Worm (Caenorhabditis elegans) whole organism, young adult: ENCODE results near the gene smim-14.

Experiments
- B0035.1 ChIP-seq: sonication (generic microtip); optimal IDR thresholded peaks from 2 replicates; lab custom pipeline; 2016; ENCODE audit warnings: missing genetic modification characterization, mild to moderate bottlenecking, missing compliant biosample characterization, missing genotype, missing genetic modification reagents
- B0261.1 ChIP-seq: sonication (generic microtip); optimal IDR thresholded peaks from 2 replicates; lab custom pipeline; 2016; ENCODE audit warnings: mild to moderate bottlenecking, missing genetic modification characterization, moderate library complexity, missing compliant biosample characterization
- D2030.7 ChIP-seq: fragments of 200-800 bp; sonication (Bioruptor generic); IDR thresholded peaks from 2 replicates; pipeline ENCODE4 v1.3.6; 2022; ENCODE audit warnings: missing genetic modification reagents, missing genetic modification characterization, missing compliant biosample characterization
- F33H1.4 ChIP-seq: fragments of 200-800 bp; sonication (Bioruptor generic); IDR thresholded peaks from 2 replicates; pipeline ENCODE4 v1.3.6; 2022; ENCODE audit warnings: missing genetic modification reagents, missing genetic modification characterization, missing compliant biosample characterization
- F37B4.10 ChIP-seq: fragments of 200-800 bp; sonication (Bioruptor generic); IDR thresholded peaks from 2 replicates; pipeline ENCODE4 v1.3.6; 2022; ENCODE audit warnings: missing genetic modification characterization, missing compliant biosample characterization
- F49E8.2 ChIP-seq: sonication (generic microtip); optimal IDR thresholded peaks from 3 replicates; lab custom pipeline; 2017; ENCODE audit warnings: missing genetic modification characterization, mild to moderate bottlenecking, missing compliant biosample characterization, antibody characterized with exemption, moderate library complexity; ENCODE audit not compliant: insufficient read depth
- F52B5.7 ChIP-seq: sonication (generic microtip); optimal IDR thresholded peaks from 2 replicates; lab custom pipeline; 2016; ENCODE audit warnings: mild to moderate bottlenecking, missing genetic modification characterization, missing compliant biosample characterization
- K12H6.12 ChIP-seq: fragments of 200-800 bp; sonication (Bioruptor generic); optimal IDR thresholded peaks from 2 replicates; lab custom pipeline; 2018; ENCODE audit warnings: mild to moderate bottlenecking, missing genetic modification characterization, missing compliant biosample characterization
- Y56A3A.18 ChIP-seq: fragments of 200-800 bp; sonication (Bioruptor generic); IDR thresholded peaks from 2 replicates; pipeline ENCODE4 v1.3.6; 2022; ENCODE audit warnings: missing genetic modification reagents, missing genetic modification characterization, missing compliant biosample characterization
- aptf-3 ChIP-seq: fragments of 200-800 bp; sonication (Bioruptor generic); IDR thresholded peaks from 2 replicates; pipeline ENCODE4 v1.3.6; 2022; ENCODE audit warnings: missing genetic modification characterization, missing compliant biosample characterization
- attf-3 ChIP-seq: fragments of 200-800 bp; sonication (Bioruptor generic); conservative IDR thresholded peaks from 2 replicates; pipeline ENCODE4 v1.3.6; 2022; ENCODE audit warnings: missing genetic modification reagents, missing genetic modification characterization, missing compliant biosample characterization
- attf-5 ChIP-seq: fragments of 200-800 bp; sonication (Bioruptor generic); optimal IDR thresholded peaks from 2 replicates; lab custom pipeline; 2018; ENCODE audit warnings: mild to moderate bottlenecking, missing genetic modification characterization, missing compliant biosample characterization
- attf-6 ChIP-seq: fragments of 200-800 bp; sonication (Bioruptor generic); IDR thresholded peaks from 2 replicates; pipeline ENCODE4 v1.3.6; 2022; ENCODE audit warnings: missing genetic modification reagents, missing genetic modification characterization, missing compliant biosample characterization
- bed-2 ChIP-seq: fragments of 200-800 bp; sonication (Bioruptor generic); IDR thresholded peaks from 2 replicates; pipeline ENCODE4 v1.3.6; 2022; ENCODE audit warnings: missing genetic modification reagents, missing genetic modification characterization, missing compliant biosample characterization
- ccch-3 ChIP-seq: fragments of 200-800 bp; sonication (Bioruptor generic); optimal IDR thresholded peaks from 2 replicates; lab custom pipeline; 2018; ENCODE audit warnings: mild to moderate bottlenecking, missing genetic modification characterization, missing compliant biosample characterization
- cebp-1 ChIP-seq, 2 experiments: fragments of 200-800 bp in 1 of 2; sonication (Bioruptor generic) in 1 of 2; sonication (generic microtip) in 1 of 2; IDR thresholded peaks in 1 of 2; optimal IDR thresholded peaks in 1 of 2; 2 replicates each; pipeline versions ENCODE4 v1.3.6 to Lab custom; 2017 to 2022; ENCODE audit warnings: missing compliant biosample characterization in 2 of 2, missing genetic modification characterization in 2 of 2, mild to moderate bottlenecking in 1 of 2, missing genetic modification reagents in 1 of 2, moderate library complexity in 1 of 2
- ceh-100 ChIP-seq: fragments of 200-800 bp; sonication (Bioruptor generic); IDR thresholded peaks from 2 replicates; pipeline ENCODE4 v1.3.6; 2022; ENCODE audit warnings: missing genetic modification reagents, missing genetic modification characterization, missing compliant biosample characterization
- ceh-40 ChIP-seq: fragments of 200-800 bp; sonication (Bioruptor generic); IDR thresholded peaks from 2 replicates; pipeline ENCODE4 v1.3.6; 2022; ENCODE audit warnings: missing genetic modification characterization, missing compliant biosample characterization
- ceh-79 ChIP-seq: sonication (generic microtip); optimal IDR thresholded peaks from 2 replicates; lab custom pipeline; 2017; ENCODE audit warnings: mild to moderate bottlenecking, missing genetic modification characterization, missing compliant biosample characterization
- dox-1 ChIP-seq: fragments of 200-800 bp; sonication (Bioruptor generic); IDR thresholded peaks from 2 replicates; pipeline ENCODE4 v1.3.6; 2022; ENCODE audit warnings: missing genetic modification reagents, missing genetic modification characterization, missing compliant biosample characterization
- dpl-1 ChIP-seq: fragments of 150-350 bp; optimal IDR thresholded peaks from 2 replicates; lab custom pipeline; 2014; ENCODE audit warnings: missing biosample characterization, missing genetic modification reagents, missing genetic modification characterization
- egrh-3 ChIP-seq: fragments of 200-800 bp; sonication (Bioruptor generic); IDR thresholded peaks from 2 replicates; pipeline ENCODE4 v1.3.6; 2022; ENCODE audit warnings: missing genetic modification reagents, missing genetic modification characterization, missing compliant biosample characterization
- ekl-4 ChIP-seq: fragments of 200-800 bp; sonication (Bioruptor generic); IDR thresholded peaks from 2 replicates; pipeline ENCODE4 v1.3.6; 2022; ENCODE audit warnings: missing genetic modification reagents, missing genetic modification characterization, missing compliant biosample characterization
- ets-4 ChIP-seq: fragments of 200-800 bp; sonication (Bioruptor generic); optimal IDR thresholded peaks from 2 replicates; lab custom pipeline; 2018; ENCODE audit warnings: mild to moderate bottlenecking, missing genetic modification characterization, missing compliant biosample characterization
- fkh-3 ChIP-seq: sonication (generic microtip); optimal IDR thresholded peaks from 2 replicates; lab custom pipeline; 2016; ENCODE audit warnings: mild to moderate bottlenecking, missing genetic modification characterization, missing compliant biosample characterization
- gei-17 ChIP-seq: fragments of 200-800 bp; sonication (Bioruptor generic); optimal IDR thresholded peaks from 2 replicates; lab custom pipeline; 2018; ENCODE audit warnings: mild to moderate bottlenecking, missing genetic modification characterization, missing compliant biosample characterization
- him-1 ChIP-seq: sonication (generic microtip); optimal IDR thresholded peaks from 2 replicates; lab custom pipeline; 2016; ENCODE audit warnings: missing genotype, missing genetic modification reagents, missing genetic modification characterization, missing compliant biosample characterization
- hlh-26 ChIP-seq: fragments of 200-800 bp; sonication (Bioruptor generic); conservative IDR thresholded peaks from 2 replicates; pipeline ENCODE4 v1.3.6; 2022; ENCODE audit warnings: missing genetic modification reagents, missing genetic modification characterization, missing compliant biosample characterization
- hmg-20 ChIP-seq: fragments of 200-800 bp; sonication (Bioruptor generic); IDR thresholded peaks from 2 replicates; pipeline ENCODE4 v1.3.6; 2022; ENCODE audit warnings: missing genetic modification reagents, missing genetic modification characterization, missing compliant biosample characterization
- hrde-1 ChIP-seq: sonication (generic microtip); optimal IDR thresholded peaks from 2 replicates; lab custom pipeline; 2016; ENCODE audit warnings: missing genetic modification characterization, mild to moderate bottlenecking, missing compliant biosample characterization, moderate library complexity, missing genotype, missing genetic modification reagents, borderline replicate concordance
- let-607 ChIP-seq, 2 experiments: fragments of 200-800 bp in 1 of 2; sonication (Bioruptor generic) in 1 of 2; sonication (generic microtip) in 1 of 2; optimal IDR thresholded peaks; 2 replicates each; lab custom pipeline; 2016 to 2018; ENCODE audit warnings: mild to moderate bottlenecking in 2 of 2, missing compliant biosample characterization in 2 of 2, missing genetic modification characterization in 2 of 2, moderate library complexity in 2 of 2, missing genotype in 1 of 2
- lir-1 ChIP-seq: fragments of 200-800 bp; sonication (Bioruptor generic); conservative IDR thresholded peaks from 2 replicates; pipeline ENCODE4 v1.3.6; 2022; ENCODE audit warnings: missing genetic modification reagents, missing genetic modification characterization, missing compliant biosample characterization
- mxl-1 ChIP-seq: sonication (generic microtip); optimal IDR thresholded peaks from 2 replicates; lab custom pipeline; 2016; ENCODE audit warnings: missing genetic modification characterization, missing compliant biosample characterization
- nfya-1 ChIP-seq: sonication (generic microtip); optimal IDR thresholded peaks from 2 replicates; lab custom pipeline; 2017; ENCODE audit warnings: antibody characterized with exemption, missing compliant biosample characterization, missing genetic modification characterization, borderline replicate concordance; ENCODE audit not compliant: insufficient read depth
- nfya-2 ChIP-seq: fragments of 200-800 bp; sonication (Bioruptor generic); IDR thresholded peaks from 2 replicates; pipeline ENCODE4 v1.3.6; 2022; ENCODE audit warnings: missing genetic modification reagents, missing genetic modification characterization, missing compliant biosample characterization
- nhr-179 ChIP-seq: sonication (generic microtip); optimal IDR thresholded peaks from 2 replicates; lab custom pipeline; 2016; ENCODE audit warnings: mild to moderate bottlenecking, missing genetic modification characterization, missing compliant biosample characterization
- nhr-80 ChIP-seq: sonication (generic microtip); optimal IDR thresholded peaks from 2 replicates; lab custom pipeline; 2016; ENCODE audit warnings: missing genetic modification characterization, missing compliant biosample characterization
- repo-1 ChIP-seq: sonication (generic microtip); optimal IDR thresholded peaks from 2 replicates; lab custom pipeline; 2017; ENCODE audit warnings: mild to moderate bottlenecking, missing genetic modification characterization, missing compliant biosample characterization
- rpc-1 ChIP-seq, 2 experiments: fragments of 150-350 bp in 1 of 2; sonication (generic microtip) in 1 of 2; optimal IDR thresholded peaks; 2 replicates each; lab custom pipeline; 2014 to 2018; ENCODE audit warnings: missing biosample characterization in 1 of 2, missing genetic modification characterization in 1 of 2, missing genetic modification reagents in 1 of 2, missing genotype in 1 of 2
- snpc-1.1 ChIP-seq: sonication (generic microtip); optimal IDR thresholded peaks from 2 replicates; lab custom pipeline; 2017; ENCODE audit warnings: missing genetic modification characterization, mild to moderate bottlenecking, missing compliant biosample characterization, antibody characterized with exemption, moderate library complexity, missing genotype, missing genetic modification reagents; ENCODE audit not compliant: insufficient read depth
- tbx-9 ChIP-seq: sonication (generic microtip); optimal IDR thresholded peaks from 2 replicates; lab custom pipeline; 2016; ENCODE audit warnings: borderline replicate concordance, missing genetic modification characterization, inconsistent platforms, missing compliant biosample characterization
- tlf-1 ChIP-seq: fragments of 200-800 bp; sonication (Bioruptor generic); optimal IDR thresholded peaks from 2 replicates; lab custom pipeline; 2018; ENCODE audit warnings: mild to moderate bottlenecking, missing genetic modification characterization, missing compliant biosample characterization
- unc-130 ChIP-seq: sonication (generic microtip); optimal IDR thresholded peaks from 2 replicates; lab custom pipeline; 2016; ENCODE audit warnings: missing genetic modification reagents, missing genetic modification characterization, missing compliant biosample characterization
- zim-3 ChIP-seq: sonication (generic microtip); optimal IDR thresholded peaks from 2 replicates; lab custom pipeline; 2017; ENCODE audit warnings: mild to moderate bottlenecking, missing genetic modification characterization, moderate library complexity, missing compliant biosample characterization
- ztf-25 ChIP-seq: fragments of 200-800 bp; sonication (Bioruptor generic); IDR thresholded peaks from 2 replicates; pipeline ENCODE4 v1.3.6; 2022; ENCODE audit warnings: missing genetic modification reagents, missing genetic modification characterization, missing compliant biosample characterization

smim-14 gene

ce11 chrIII:3503286-3503685 is 33.7 kb upstream of the smim-14 start, which contains the start of gene rpl-16 (continued):
- TF ChIP-seq nhr-80 (tag; lab: Kevin White, UChicago) (no peak), nhr-179 (tag; lab: Kevin White, UChicago) (no peak), nfya-1 (tag; lab: Kevin White, UChicago) (no peak), aptf-3 (GFP tag; lab: Robert Waterston, UW) (peak; percentile 60; the same call in 1 of the 2 replicates), mxl-1 (no peak), attf-6 (GFP tag; lab: Robert Waterston, UW) (0 out of 2 replicates have a peak, but pooled peaks have one; percentile 7), ceh-79 (no peak), tbx-9 (no peak), ceh-100 (GFP tag; lab: Robert Waterston, UW) (no peak), B0035.1 (tag; lab: Kevin White, UChicago) (no peak), lir-1 (GFP tag; lab: Robert Waterston, UW) (no peak), hrde-1 (no peak), ekl-4 (GFP tag; lab: Robert Waterston, UW) (peak; percentile 73), F33H1.4 (peak; percentile 18; the same call in 1 of the 2 replicates)
- TF ChIP-seq, all 124 proteins: peak for 21

ce11 chrIII:3502215-3502838 is 32.8 kb upstream of the smim-14 start, which contains the start of gene M01F1.8:
Gene M01F1.8, minus strand, starts transcription at chrIII:3502549.
- TF ChIP-seq attf-5 (no peak), let-607 (tag; optimal IDR thresholded peaks at IDR 0.05; lab: Kevin White, UChicago) (no peak), hmg-20 (GFP tag; lab: Robert Waterston, UW) (no peak), F33H1.4 (peak; percentile 22; the same call in 1 of the 2 replicates), unc-130 (GFP tag; lab: Kevin White, UChicago) (peak; percentile 61), tlf-1 (GFP tag; lab: Kevin White, UChicago) (peak; percentile 2), zim-3 (tag; lab: Kevin White, UChicago) (no peak), snpc-1.1 (tag; lab: Kevin White, UChicago) (no peak), ceh-40 (GFP tag; lab: Robert Waterston, UW) (no peak), nhr-80 (tag; lab: Kevin White, UChicago) (no peak), hlh-26 (GFP tag; lab: Robert Waterston, UW) (no peak), ztf-25 (GFP tag; lab: Robert Waterston, UW) (no peak), K12H6.12 (no peak), gei-17 (GFP tag; lab: Kevin White, UChicago) (no peak), bed-2 (no peak), ccch-3 (GFP tag; lab: Kevin White, UChicago) (no peak), B0035.1 (tag; lab: Kevin White, UChicago) (no peak), dpl-1 (GFP tag; lab: Kevin White, UChicago) (no peak), dox-1 (GFP tag; lab: Robert Waterston, UW) (no peak), F52B5.7 (tag; lab: Kevin White, UChicago) (no peak), nfya-2 (GFP tag; lab: Robert Waterston, UW) (0 out of 2 replicates have a peak, but pooled peaks have one; percentile 54), rpc-1 (optimal IDR thresholded peaks at IDR 0.05; lab: Kevin White, UChicago) (no peak), rpc-1 (tag; optimal IDR thresholded peaks at IDR 0.05; lab: Kevin White, UChicago) (no peak), attf-3 (no peak), egrh-3 (GFP tag; lab: Robert Waterston, UW) (no peak), him-1 (tag; lab: Kevin White, UChicago) (peak; percentile 52), repo-1 (no peak), cebp-1 (GFP tag; IDR thresholded peaks at IDR 0.05; lab: Robert Waterston, UW) (no peak), cebp-1 (tag; optimal IDR thresholded peaks at IDR 0.05; lab: Kevin White, UChicago) (no peak), D2030.7 (GFP tag; lab: Robert Waterston, UW) (no peak), F37B4.10 (GFP tag; lab: Robert Waterston, UW) (no peak), ets-4 (GFP tag; lab: Kevin White, UChicago) (no peak), F49E8.2 (tag; lab: Kevin White, UChicago) (no peak), fkh-3 (no peak), Y56A3A.18 (0 out of 2 replicates have a peak, but pooled peaks have one; percentile 26), B0261.1 (tag; lab: Kevin White, UChicago) (no peak)
